Fruit fly (Drosophila melanogaster) whole organism, wandering third instar larva: ENCODE results near the gene CG31816.

Experiments used
- CG9705 ChIP-seq: fragments of 200-800 bp; sonication (Bioruptor generic); optimal IDR thresholded peaks from 2 replicates; lab custom pipeline; 2018; ENCODE audit warnings: missing biosample characterization, mild to moderate bottlenecking, missing genetic modification characterization
- Dfd ChIP-seq: fragments of >200 bp; optimal IDR thresholded peaks from 2 replicates; lab custom pipeline; 2017; ENCODE audit warnings: missing biosample characterization, missing genetic modification characterization
- Dif ChIP-seq: fragments of 200-275, 200-300 bp; sonication (Bioruptor generic); optimal IDR thresholded peaks from 2 replicates; lab custom pipeline; 2018; ENCODE audit warnings: missing biosample characterization, missing genetic modification characterization; ENCODE audit not compliant: partially characterized antibody
- GATAd ChIP-seq: sonication (Bioruptor generic); optimal IDR thresholded peaks from 2 replicates; lab custom pipeline; 2016; ENCODE audit warnings: missing biosample characterization, missing genetic modification characterization
- HLH106 ChIP-seq: fragments of 200-800 bp; optimal IDR thresholded peaks from 3 replicates; lab custom pipeline; 2019; ENCODE audit warnings: missing biosample characterization, mild to moderate bottlenecking, missing genetic modification characterization, moderate library complexity
- Hnf4 ChIP-seq: fragments of 200-800 bp; sonication (Bioruptor generic); optimal IDR thresholded peaks from 2 replicates; lab custom pipeline; 2016; ENCODE audit warnings: missing biosample characterization, mild to moderate bottlenecking, missing genetic modification characterization
- Hr78 ChIP-seq: fragments of >200 bp; optimal IDR thresholded peaks from 2 replicates; lab custom pipeline; 2017; ENCODE audit warnings: missing biosample characterization, missing genetic modification characterization
- Hr83 ChIP-seq: fragments of 200-300 bp; sonication (Bioruptor generic); optimal IDR thresholded peaks from 2 replicates; lab custom pipeline; 2016; ENCODE audit warnings: missing biosample characterization, mild to moderate bottlenecking, missing genetic modification characterization, moderate library complexity; ENCODE audit not compliant: poor library complexity, severe bottlenecking
- Jra ChIP-seq: sonication (Bioruptor generic); optimal IDR thresholded peaks from 2 replicates; lab custom pipeline; 2016; ENCODE audit warnings: missing biosample characterization, missing genetic modification characterization
- Mio ChIP-seq: sonication (Bioruptor generic); optimal IDR thresholded peaks from 2 replicates; lab custom pipeline; 2016; ENCODE audit warnings: missing biosample characterization, missing genetic modification characterization
- Myc ChIP-seq: fragments of >200 bp; optimal IDR thresholded peaks from 2 replicates; lab custom pipeline; 2017
- N ChIP-seq: fragments of >200 bp; optimal IDR thresholded peaks from 2 replicates; lab custom pipeline; 2018; ENCODE audit warnings: missing biosample characterization, missing external identifiers, missing genetic modification characterization
- Rel ChIP-seq, 2 experiments: fragments of 200-800 bp; sonication (Bioruptor generic) in 1 of 2; optimal IDR thresholded peaks; 2 replicates in 1 of 2; 3 replicates in 1 of 2; lab custom pipeline; 2016 to 2019; ENCODE audit warnings: mild to moderate bottlenecking in 2 of 2, missing biosample characterization in 2 of 2, missing genetic modification characterization in 2 of 2, moderate library complexity in 1 of 2
- Sp1 ChIP-seq: fragments of 200-800 bp; sonication (Bioruptor generic); optimal IDR thresholded peaks from 3 replicates; lab custom pipeline; 2019; ENCODE audit warnings: missing biosample characterization, mild to moderate bottlenecking, missing genetic modification characterization, moderate library complexity
- dl ChIP-seq, 2 experiments: fragments of 175-275, 200-275 bp in 1 of 2; fragments of 200-275 bp in 1 of 2; sonication (Bioruptor generic); optimal IDR thresholded peaks; lab custom pipeline; 2018; ENCODE audit warnings: mild to moderate bottlenecking in 2 of 2, missing biosample characterization in 2 of 2, missing genetic modification characterization in 2 of 2, moderate library complexity in 2 of 2; ENCODE audit not compliant: partially characterized antibody in 2 of 2, insufficient read depth in 1 of 2
- dsf ChIP-seq: sonication (Bioruptor generic); optimal IDR thresholded peaks from 2 replicates; lab custom pipeline; 2016; ENCODE audit warnings: missing biosample characterization, missing genetic modification characterization, borderline replicate concordance
- ey ChIP-seq: fragments of 200-800 bp; sonication (Bioruptor generic); optimal IDR thresholded peaks from 2 replicates; lab custom pipeline; 2016; ENCODE audit warnings: missing biosample characterization, missing genetic modification characterization
- foxo ChIP-seq, 2 experiments: fragments of 200-800 bp; sonication (Bioruptor generic); optimal IDR thresholded peaks; 2 replicates in 1 of 2; 3 replicates in 1 of 2; lab custom pipeline; 2016 to 2017; ENCODE audit warnings: missing biosample characterization in 2 of 2, missing genetic modification characterization in 2 of 2
- fru ChIP-seq: fragments of 200-800 bp; sonication (Bioruptor generic); optimal IDR thresholded peaks from 3 replicates; lab custom pipeline; 2016; ENCODE audit warnings: missing biosample characterization, mild to moderate bottlenecking, missing genetic modification characterization
- jim ChIP-seq: fragments of 175-275, 200-325 bp; sonication (Bioruptor generic); optimal IDR thresholded peaks from 2 replicates; lab custom pipeline; 2016; ENCODE audit warnings: missing biosample characterization, mild to moderate bottlenecking, missing genetic modification characterization
- lola ChIP-seq: fragments of >200 bp; optimal IDR thresholded peaks from 2 replicates; lab custom pipeline; 2017; ENCODE audit warnings: missing biosample characterization, missing genetic modification characterization
- pan ChIP-seq: fragments of >200 bp; optimal IDR thresholded peaks from 2 replicates; lab custom pipeline; 2017
- psq ChIP-seq: fragments of 200-800 bp; sonication (Bioruptor generic); optimal IDR thresholded peaks from 3 replicates; lab custom pipeline; 2017; ENCODE audit warnings: missing biosample characterization, mild to moderate bottlenecking, missing genetic modification characterization, moderate library complexity
- rgr ChIP-seq: fragments of 200-800 bp; sonication (Bioruptor generic); optimal IDR thresholded peaks from 3 replicates; lab custom pipeline; 2016; ENCODE audit warnings: missing biosample characterization, mild to moderate bottlenecking, missing genetic modification characterization
- sage ChIP-seq: fragments of 200-800 bp; sonication (Bioruptor generic); optimal IDR thresholded peaks from 2 replicates; lab custom pipeline; 2016; ENCODE audit warnings: missing biosample characterization, mild to moderate bottlenecking, missing genetic modification characterization
- sv ChIP-seq: fragments of 200-800 bp; sonication (Bioruptor generic); optimal IDR thresholded peaks from 3 replicates; lab custom pipeline; 2016; ENCODE audit warnings: missing biosample characterization, missing genetic modification characterization
- tai ChIP-seq: sonication (Bioruptor generic); optimal IDR thresholded peaks from 2 replicates; lab custom pipeline; 2016; ENCODE audit warnings: missing biosample characterization, missing genetic modification characterization
- usp ChIP-seq: fragments of >200 bp; optimal IDR thresholded peaks from 2 replicates; lab custom pipeline; 2017; ENCODE audit warnings: missing biosample characterization, missing genetic modification characterization
- woc ChIP-seq: sonication (Bioruptor generic); optimal IDR thresholded peaks from 2 replicates; lab custom pipeline; 2016; ENCODE audit warnings: missing biosample characterization, mild to moderate bottlenecking, missing genetic modification characterization

Gene CG31816

dm6 chr2L:16536501-16536900, 5.8 kb upstream of the CG31816 start:
- TF ChIP-seq HLH106 (tag; lab: Kevin White, UChicago): no peak
- no peak for TF ChIP-seq Rel (GFP tag; optimal IDR thresholded peaks at IDR 0.05; lab: Kevin White, UChicago)
- peak; percentile 7 for TF ChIP-seq Rel (tag; optimal IDR thresholded peaks at IDR 0.05; lab: Kevin White, UChicago)
- no peak for TF ChIP-seq pan
- peak; percentile 19 for TF ChIP-seq rgr (GFP tag; lab: Kevin White, UChicago)
- no peak for TF ChIP-seq Hr78 (GFP tag; lab: Kevin White, UChicago)
- TF ChIP-seq CG9705 (GFP tag; lab: Kevin White, UChicago): no peak
- TF ChIP-seq Dif (GFP tag; lab: Kevin White, UChicago): no peak
- no peak for TF ChIP-seq Jra
- peak; percentile 18 for TF ChIP-seq Hnf4 (GFP tag; lab: Kevin White, UChicago)
- no peak for TF ChIP-seq fru (GFP tag; lab: Kevin White, UChicago)
- TF ChIP-seq psq (GFP tag; lab: Kevin White, UChicago): peak; percentile 38
- no peak for TF ChIP-seq dsf
- no peak for TF ChIP-seq sv (GFP tag; lab: Kevin White, UChicago)
- no peak for TF ChIP-seq lola

- TF ChIP-seq Myc (lab: Kevin White, UChicago) (no peak), Sp1 (GFP tag; lab: Kevin White, UChicago) (peak; percentile 40), GATAd (GFP tag; lab: Kevin White, UChicago) (no peak), HLH106 (tag; lab: Kevin White, UChicago) (peak; percentile 53)
Observed at dm6 chr2L:16537049-16537459, 5.3 kb upstream of the CG31816 start.

DNA sequence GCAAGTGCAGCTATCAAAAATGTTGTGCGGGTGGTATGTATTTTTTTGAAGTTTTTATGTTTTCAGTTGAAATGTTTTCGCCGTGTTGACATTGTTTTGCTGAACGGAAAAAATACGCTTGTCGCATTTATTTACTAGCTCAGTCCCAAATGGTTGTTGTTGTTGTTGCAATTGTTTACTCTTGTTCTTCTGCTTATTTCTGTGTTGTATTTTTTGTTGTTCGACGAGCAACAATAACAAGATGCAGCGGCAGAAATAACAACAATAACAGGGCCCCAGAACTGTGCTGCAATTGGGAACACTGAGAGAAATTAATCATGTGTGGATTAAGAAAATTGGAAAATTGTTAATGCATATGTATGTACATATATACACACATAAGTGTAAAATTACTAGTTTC, 4.2 kb upstream of the CG31816 start:
- TF ChIP-seq HLH106 (tag; lab: Kevin White, UChicago) (no peak), ey (GFP tag; lab: Kevin White, UChicago) (no peak), Mio (GFP tag; lab: Kevin White, UChicago) (no peak), sv (GFP tag; lab: Kevin White, UChicago) (no peak), psq (GFP tag; lab: Kevin White, UChicago) (no peak), Hr83 (no peak), rgr (GFP tag; lab: Kevin White, UChicago) (no peak), dl (GFP tag; optimal IDR thresholded peaks at IDR 0.05; lab: Kevin White, UChicago; ENCODE audit: insufficient read depth in 1 of 2, partially characterized antibody in 2 of 2) (no peak), CG9705 (GFP tag; lab: Kevin White, UChicago) (no peak)

- no peak for TF ChIP-seq dsf
Observed at dm6 chr2L:16538931-16539330, 3.4 kb upstream of the CG31816 start.

dm6 chr2L:16540773-16541172, 1.6 kb upstream of the CG31816 start:
- TF ChIP-seq Hr78 (GFP tag; lab: Kevin White, UChicago) (no peak), Dfd (peak; percentile 2)

- TF ChIP-seq tai (GFP tag; lab: Kevin White, UChicago): no peak
- no peak for TF ChIP-seq usp
- no peak for TF ChIP-seq woc (GFP tag; lab: Kevin White, UChicago)
- no peak for TF ChIP-seq sv (GFP tag; lab: Kevin White, UChicago)
- TF ChIP-seq foxo (GFP tag; optimal IDR thresholded peaks at IDR 0.05; lab: Kevin White, UChicago): no peak
- no peak for TF ChIP-seq Hnf4 (GFP tag; lab: Kevin White, UChicago)
- TF ChIP-seq sage (GFP tag; lab: Kevin White, UChicago): no peak
- TF ChIP-seq N (GFP tag; lab: Kevin White, UChicago): no peak
- TF ChIP-seq Mio (GFP tag; lab: Kevin White, UChicago): no peak
- no peak for TF ChIP-seq jim (GFP tag; lab: Kevin White, UChicago)
- TF ChIP-seq fru (GFP tag; lab: Kevin White, UChicago): no peak
- no peak for TF ChIP-seq dsf
Observed at dm6 chr2L:16541318-16541717, 1.0 kb upstream of the CG31816 start.
